Worm (Caenorhabditis elegans) whole organism, L2 larva: ENCODE measurements around the gene dep-1.

Source experiments
- C34F6.9 ChIP-seq: fragments of 150-350 bp; optimal IDR thresholded peaks from 2 replicates; lab custom pipeline; 2014; ENCODE audit warnings: missing biosample characterization, missing genetic modification characterization
- F13H6.1 ChIP-seq: sonication (generic microtip); optimal IDR thresholded peaks from 2 replicates; lab custom pipeline; 2016; ENCODE audit warnings: missing genetic modification characterization, missing compliant biosample characterization
- R02D3.7 ChIP-seq: fragments of 150-350 bp; optimal IDR thresholded peaks from 2 replicates; lab custom pipeline; 2014; ENCODE audit warnings: missing biosample characterization, missing genetic modification characterization
- Y55F3AM.14 ChIP-seq: fragments of 200-800 bp; sonication (Bioruptor generic); optimal IDR thresholded peaks from 2 replicates; lab custom pipeline; 2018; ENCODE audit warnings: mild to moderate bottlenecking, missing genetic modification characterization, missing compliant biosample characterization
- ZK546.5 ChIP-seq: sonication (generic microtip); optimal IDR thresholded peaks from 2 replicates; lab custom pipeline; 2017; ENCODE audit warnings: missing biosample characterization, missing genetic modification characterization
- alr-1 ChIP-seq: fragments of 150-350 bp; optimal IDR thresholded peaks from 2 replicates; lab custom pipeline; 2014; ENCODE audit warnings: missing biosample characterization, missing genetic modification characterization
- aly-2 ChIP-seq: fragments of 150-350 bp; optimal IDR thresholded peaks from 2 replicates; lab custom pipeline; 2014; ENCODE audit warnings: missing biosample characterization, missing genetic modification characterization
- ama-1 ChIP-seq: fragments of 150-350 bp; optimal IDR thresholded peaks from 2 replicates; lab custom pipeline; 2018; ENCODE audit warnings: inconsistent platforms
- blmp-1 ChIP-seq: sonication (generic microtip); optimal IDR thresholded peaks from 2 replicates; lab custom pipeline; 2017; ENCODE audit warnings: missing genetic modification characterization, mild to moderate bottlenecking, missing compliant biosample characterization, antibody characterized with exemption, moderate library complexity; ENCODE audit not compliant: insufficient read depth
- ceh-16 ChIP-seq: fragments of 150-350 bp; optimal IDR thresholded peaks from 2 replicates; lab custom pipeline; 2014; ENCODE audit warnings: missing biosample characterization, missing genetic modification characterization
- ceh-82 ChIP-seq: fragments of 150-350 bp; optimal IDR thresholded peaks from 2 replicates; lab custom pipeline; 2014; ENCODE audit warnings: missing biosample characterization, missing genetic modification characterization
- crh-2 ChIP-seq: sonication (generic microtip); optimal IDR thresholded peaks from 2 replicates; lab custom pipeline; 2017; ENCODE audit warnings: missing biosample characterization, missing genetic modification characterization
- dmd-4 ChIP-seq: sonication (generic microtip); optimal IDR thresholded peaks from 2 replicates; lab custom pipeline; 2017; ENCODE audit warnings: missing biosample characterization, missing genetic modification characterization
- egl-27 ChIP-seq: sonication (generic microtip); optimal IDR thresholded peaks from 3 replicates; lab custom pipeline; 2017; ENCODE audit warnings: missing biosample characterization, missing genetic modification reagents, missing genetic modification characterization
- elt-1 ChIP-seq: fragments of 150-350 bp; optimal IDR thresholded peaks from 2 replicates; lab custom pipeline; 2014; ENCODE audit warnings: missing biosample characterization, missing genetic modification characterization
- elt-3 ChIP-seq: sonication (generic microtip); optimal IDR thresholded peaks from 2 replicates; lab custom pipeline; 2017; ENCODE audit warnings: missing biosample characterization, missing genetic modification characterization
- fos-1 ChIP-seq: fragments of 150-350 bp; optimal IDR thresholded peaks from 2 replicates; lab custom pipeline; 2014; ENCODE audit warnings: missing biosample characterization, missing genetic modification characterization
- gmeb-1 ChIP-seq: fragments of 150-350 bp; optimal IDR thresholded peaks from 2 replicates; lab custom pipeline; 2014; ENCODE audit warnings: missing biosample characterization, missing genetic modification characterization
- lin-11 ChIP-seq: fragments of 150-350 bp; sonication (generic microtip); optimal IDR thresholded peaks from 2 replicates; lab custom pipeline; 2014; ENCODE audit warnings: missing biosample characterization, missing genetic modification characterization, inconsistent platforms, mixed read lengths
- lin-13 ChIP-seq: fragments of 150-350 bp; optimal IDR thresholded peaks from 2 replicates; lab custom pipeline; 2014; ENCODE audit warnings: missing biosample characterization, missing genetic modification reagents, missing genetic modification characterization
- lin-39 ChIP-seq: fragments of 150-350 bp; optimal IDR thresholded peaks from 2 replicates; lab custom pipeline; 2014; ENCODE audit warnings: missing biosample characterization, missing genetic modification reagents, missing genetic modification characterization
- lsy-2 ChIP-seq, 2 experiments: fragments of 150-350 bp in 1 of 2; sonication (generic microtip) in 1 of 2; optimal IDR thresholded peaks; 2 replicates each; lab custom pipeline; 2014 to 2017; ENCODE audit warnings: missing biosample characterization in 2 of 2, missing genetic modification characterization in 2 of 2
- mab-5 ChIP-seq: fragments of 150-350 bp; optimal IDR thresholded peaks from 2 replicates; lab custom pipeline; 2014; ENCODE audit warnings: missing biosample characterization, missing genetic modification characterization
- mbf-1 ChIP-seq: sonication (generic microtip); optimal IDR thresholded peaks from 2 replicates; lab custom pipeline; 2017; ENCODE audit warnings: missing biosample characterization, missing genetic modification characterization
- mdl-1 ChIP-seq, 2 experiments: fragments of 150-350 bp in 1 of 2; sonication (generic microtip) in 1 of 2; optimal IDR thresholded peaks; 2 replicates each; lab custom pipeline; 2017; ENCODE audit warnings: missing biosample characterization in 2 of 2, missing genetic modification characterization in 2 of 2
- nhr-10 ChIP-seq: sonication (generic microtip); optimal IDR thresholded peaks from 2 replicates; lab custom pipeline; 2017; ENCODE audit warnings: missing biosample characterization, missing genetic modification characterization
- nhr-11 ChIP-seq: fragments of 150-350 bp; optimal IDR thresholded peaks from 2 replicates; lab custom pipeline; 2014; ENCODE audit warnings: missing biosample characterization, missing genetic modification characterization
- nhr-12 ChIP-seq: fragments of 150-350 bp; optimal IDR thresholded peaks from 2 replicates; lab custom pipeline; 2014; ENCODE audit warnings: missing biosample characterization, missing genetic modification characterization
- nhr-129 ChIP-seq: fragments of 150-350 bp; optimal IDR thresholded peaks from 2 replicates; lab custom pipeline; 2014; ENCODE audit warnings: missing biosample characterization, missing genetic modification characterization
- nhr-21 ChIP-seq: fragments of 150-350 bp; optimal IDR thresholded peaks from 2 replicates; lab custom pipeline; 2014; ENCODE audit warnings: missing biosample characterization, missing genetic modification characterization
- nhr-23 ChIP-seq: fragments of 150-350 bp; optimal IDR thresholded peaks from 2 replicates; lab custom pipeline; 2014; ENCODE audit warnings: missing biosample characterization, missing genetic modification reagents, missing genetic modification characterization
- nhr-237 ChIP-seq: fragments of 150-350 bp; optimal IDR thresholded peaks from 2 replicates; lab custom pipeline; 2014; ENCODE audit warnings: missing biosample characterization, missing genetic modification characterization
- nhr-25 ChIP-seq: fragments of 150-350 bp; sonication (generic microtip); optimal IDR thresholded peaks from 3 replicates; lab custom pipeline; 2014; ENCODE audit warnings: missing biosample characterization, missing genetic modification characterization
- nhr-6 ChIP-seq: fragments of 150-350 bp; optimal IDR thresholded peaks from 2 replicates; lab custom pipeline; 2014; ENCODE audit warnings: missing biosample characterization, missing genetic modification characterization
- nhr-77 ChIP-seq: fragments of 150-350 bp; optimal IDR thresholded peaks from 2 replicates; lab custom pipeline; 2014; ENCODE audit warnings: missing biosample characterization, missing genetic modification characterization
- peb-1 ChIP-seq: fragments of 150-350 bp; optimal IDR thresholded peaks from 2 replicates; lab custom pipeline; 2014; ENCODE audit warnings: missing biosample characterization, missing genetic modification characterization
- sem-4 ChIP-seq: fragments of 150-350 bp; optimal IDR thresholded peaks from 2 replicates; lab custom pipeline; 2014; ENCODE audit warnings: missing biosample characterization, missing genetic modification reagents, missing genetic modification characterization
- skn-1 ChIP-seq: sonication (generic microtip); optimal IDR thresholded peaks from 2 replicates; lab custom pipeline; 2017; ENCODE audit warnings: missing biosample characterization, missing genetic modification characterization
- sma-3 ChIP-seq: sonication (generic microtip); optimal IDR thresholded peaks from 2 replicates; lab custom pipeline; 2016; ENCODE audit warnings: missing genetic modification reagents, missing genetic modification characterization, missing compliant biosample characterization
- sma-9 ChIP-seq, 2 experiments: fragments of 150-350 bp in 1 of 2; sonication (generic microtip) in 1 of 2; optimal IDR thresholded peaks; 2 replicates each; lab custom pipeline; 2014 to 2016; ENCODE audit warnings: missing genetic modification characterization in 2 of 2, mild to moderate bottlenecking in 1 of 2, missing biosample characterization in 1 of 2, missing compliant biosample characterization in 1 of 2, missing genetic modification reagents in 1 of 2, moderate library complexity in 1 of 2
- snpc-4 ChIP-seq: fragments of 150-350 bp; optimal IDR thresholded peaks from 2 replicates; lab custom pipeline; 2014; ENCODE audit warnings: missing biosample characterization, missing genetic modification characterization
- unc-39 ChIP-seq: fragments of 150-350 bp; optimal IDR thresholded peaks from 2 replicates; lab custom pipeline; 2014; ENCODE audit warnings: missing biosample characterization, missing genetic modification characterization
- unc-55 ChIP-seq: fragments of 150-350 bp; sonication (generic microtip); optimal IDR thresholded peaks from 3 replicates; lab custom pipeline; 2014; ENCODE audit warnings: missing biosample characterization, missing genetic modification reagents, missing genetic modification characterization
- unc-62 ChIP-seq: fragments of 150-350 bp; optimal IDR thresholded peaks from 2 replicates; lab custom pipeline; 2014; ENCODE audit warnings: missing biosample characterization, missing genetic modification reagents, missing genetic modification characterization
- zag-1 ChIP-seq: fragments of 150-350 bp; optimal IDR thresholded peaks from 2 replicates; lab custom pipeline; 2014; ENCODE audit warnings: missing biosample characterization, missing genetic modification characterization
- ztf-1 ChIP-seq: fragments of 200-800 bp; sonication (Bioruptor generic); conservative IDR thresholded peaks from 2 replicates; pipeline ENCODE4 v1.3.6; 2022; ENCODE audit warnings: missing genetic modification characterization, missing compliant biosample characterization
- ztf-11 ChIP-seq: sonication (generic microtip); optimal IDR thresholded peaks from 2 replicates; lab custom pipeline; 2017; ENCODE audit warnings: missing biosample characterization, missing genetic modification characterization
- ztf-4 ChIP-seq: fragments of 150-350 bp; optimal IDR thresholded peaks from 2 replicates; lab custom pipeline; 2014; ENCODE audit warnings: missing biosample characterization, missing genetic modification characterization

dep-1 gene

DNA sequence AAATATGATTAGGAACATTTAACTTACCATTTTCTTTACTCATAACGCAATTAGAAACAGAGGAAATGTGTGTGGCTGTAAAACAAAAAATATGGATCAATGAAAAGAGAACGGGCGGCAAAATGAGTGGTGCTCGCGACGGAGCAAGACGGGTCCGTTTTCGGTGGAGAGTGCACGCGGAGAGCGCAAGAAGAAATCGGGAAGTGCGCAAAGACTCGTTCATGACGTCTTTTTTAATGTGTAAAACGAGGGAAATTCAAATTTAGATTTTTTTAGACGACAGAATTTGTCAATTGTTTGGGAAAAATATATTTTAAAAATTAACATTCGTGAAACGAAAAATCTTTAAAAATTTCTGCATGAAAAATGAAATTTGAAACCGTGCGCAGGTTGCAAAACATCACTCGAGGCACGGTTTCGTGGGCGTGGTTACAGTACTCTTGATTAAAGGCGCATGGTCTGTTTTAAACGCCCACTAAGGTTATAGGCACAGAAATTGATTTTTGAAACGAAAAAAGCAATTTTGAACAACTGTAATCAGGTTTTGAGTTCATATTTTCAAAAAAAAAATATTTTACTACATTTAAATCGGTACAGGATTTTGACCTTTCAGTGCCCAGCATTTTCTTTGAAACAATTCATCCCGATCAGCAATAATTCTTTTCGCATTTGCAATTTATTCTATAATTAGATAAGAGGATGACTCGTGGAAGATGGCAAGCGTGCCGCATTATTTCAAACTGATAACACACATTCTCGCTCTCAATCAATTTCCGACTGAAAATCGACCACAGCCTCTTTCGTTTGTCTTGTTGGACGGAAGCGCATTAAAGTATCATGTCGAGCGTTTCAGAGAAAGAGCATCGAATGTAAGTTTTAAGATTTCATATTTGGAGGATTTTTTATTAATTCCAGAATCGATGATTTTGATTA is 50.1 kb downstream of the dep-1 start, which contains the start of the genes szy-20 and C18E9.5:
Gene szy-20 (minus strand): TSS at position 83 of the 933 bp plus-strand sequence.
Gene C18E9.5 (plus strand): TSS at position 730 of the 933 bp plus-strand sequence.
- TF ChIP-seq F13H6.1 (tag; lab: Kevin White, UChicago) (peak; percentile 83), dmd-4 (tag; lab: Kevin White, UChicago) (no peak), nhr-77 (tag; lab: Kevin White, UChicago) (no peak), mdl-1 (tag; optimal IDR thresholded peaks at IDR 0.05; lab: Kevin White, UChicago) (peak in 1 of 2 experiments; percentile 23), nhr-12 (tag; lab: Kevin White, UChicago) (no peak), gmeb-1 (peak; percentile 96), nhr-25 (tag; lab: Kevin White, UChicago) (peak; percentile 81), blmp-1 (no peak), nhr-10 (tag; lab: Kevin White, UChicago) (peak; percentile 35), ztf-1 (GFP tag; lab: Robert Waterston, UW) (no peak), sma-9 (GFP tag; optimal IDR thresholded peaks at IDR 0.05; lab: Kevin White, UChicago) (peak; percentile 74), sma-9 (tag; optimal IDR thresholded peaks at IDR 0.05; lab: Kevin White, UChicago) (no peak), skn-1 (tag; lab: Kevin White, UChicago) (no peak), zag-1 (tag; lab: Kevin White, UChicago) (peak; percentile 73), lin-39 (tag; lab: Kevin White, UChicago) (no peak), nhr-23 (tag; lab: Kevin White, UChicago) (no peak), unc-62 (no peak), unc-55 (GFP tag; lab: Kevin White, UChicago) (peak; percentile 93), lsy-2 (tag; optimal IDR thresholded peaks at IDR 0.05; lab: Kevin White, UChicago) (peak; percentile 86 to 94), elt-1 (tag; lab: Kevin White, UChicago) (no peak), mab-5 (peak; percentile 88), unc-39 (tag; lab: Kevin White, UChicago) (no peak), nhr-129 (peak; percentile 71), mbf-1 (tag; lab: Kevin White, UChicago) (no peak), ztf-4 (tag; lab: Kevin White, UChicago) (peak; percentile 41), elt-3 (tag; lab: Kevin White, UChicago) (no peak), ceh-16 (tag; lab: Kevin White, UChicago) (no peak), nhr-6 (tag; lab: Kevin White, UChicago) (no peak), C34F6.9 (tag; lab: Kevin White, UChicago) (peak; percentile 90), ceh-82 (no peak), nhr-11 (tag; lab: Kevin White, UChicago) (no peak), ZK546.5 (tag; lab: Kevin White, UChicago) (peak; percentile 50), snpc-4 (tag; lab: Kevin White, UChicago) (peak; percentile 26), sma-3 (GFP tag; lab: Kevin White, UChicago) (peak; percentile 59), crh-2 (tag; lab: Kevin White, UChicago) (peak; percentile 75), R02D3.7 (tag; lab: Kevin White, UChicago) (peak; percentile 63), ztf-11 (tag; lab: Kevin White, UChicago) (no peak), nhr-237 (tag; lab: Kevin White, UChicago) (no peak), ama-1 (lab: Kevin White, UChicago) (no peak), fos-1 (tag; lab: Kevin White, UChicago) (peak; percentile 94), peb-1 (tag; lab: Kevin White, UChicago) (no peak), lin-13 (GFP tag; lab: Kevin White, UChicago) (peak; percentile 82), alr-1 (tag; lab: Kevin White, UChicago) (no peak), egl-27 (peak; percentile 71), lin-11 (tag; lab: Kevin White, UChicago) (peak; percentile 61), nhr-21 (peak; percentile 50), Y55F3AM.14 (GFP tag; lab: Kevin White, UChicago) (no peak), sem-4 (tag; lab: Kevin White, UChicago) (peak; percentile 1), aly-2 (tag; lab: Kevin White, UChicago) (no peak)
